Fruit fly (Drosophila melanogaster) whole organism, prepupa: ENCODE measurements around the gene CG32483.
A peak's percentile ranks its signal among the peaks of the same experiment; 100 is the strongest.

Source experiments
- Blimp-1 ChIP-seq: fragments of 200-800 bp; sonication (Bioruptor generic); optimal IDR thresholded peaks from 3 replicates; lab custom pipeline; 2017; ENCODE audit warnings: missing biosample characterization, missing genetic modification characterization, mild to moderate bottlenecking, moderate library complexity, missing genetic modification reagents
- CG10631 ChIP-seq: fragments of 200-800 bp; sonication (Bioruptor generic); optimal IDR thresholded peaks from 2 replicates; lab custom pipeline; 2016; ENCODE audit warnings: missing biosample characterization, missing genetic modification characterization
- CG10669 ChIP-seq: fragments of 200-800 bp; sonication (Bioruptor generic); optimal IDR thresholded peaks from 3 replicates; lab custom pipeline; 2018; ENCODE audit warnings: missing biosample characterization, mild to moderate bottlenecking, missing genetic modification characterization, moderate library complexity
- CG11294 ChIP-seq: fragments of 200-800 bp; sonication (Bioruptor generic); IDR thresholded peaks from 2 replicates; pipeline ENCODE4 v1.3.6; 2022; ENCODE audit warnings: missing biosample characterization, missing genetic modification characterization
- CG11762 ChIP-seq: fragments of 200-800 bp; sonication (Bioruptor generic); optimal IDR thresholded peaks from 3 replicates; lab custom pipeline; 2016; ENCODE audit warnings: missing biosample characterization, missing genetic modification characterization; ENCODE audit not compliant: insufficient read depth
- CG11902 ChIP-seq: fragments of 200-800 bp; sonication (Bioruptor generic); optimal IDR thresholded peaks from 3 replicates; lab custom pipeline; 2016; ENCODE audit warnings: missing biosample characterization, missing genetic modification characterization
- CG16779 ChIP-seq: fragments of 200-800 bp; sonication (Bioruptor generic); optimal IDR thresholded peaks from 3 replicates; lab custom pipeline; 2017; ENCODE audit warnings: missing biosample characterization, mild to moderate bottlenecking, missing genetic modification characterization
- CG3032 ChIP-seq: fragments of 200-800 bp; optimal IDR thresholded peaks from 2 replicates; lab custom pipeline; 2019; ENCODE audit warnings: missing biosample characterization, mild to moderate bottlenecking, missing genetic modification characterization, moderate library complexity
- CG31627 ChIP-seq: fragments of 200-800 bp; sonication (Bioruptor generic); optimal IDR thresholded peaks from 3 replicates; lab custom pipeline; 2016; ENCODE audit warnings: missing biosample characterization, missing genetic modification characterization
- CG32006 ChIP-seq: fragments of 200-800 bp; sonication (Bioruptor generic); optimal IDR thresholded peaks from 3 replicates; lab custom pipeline; 2017; ENCODE audit warnings: missing biosample characterization, mild to moderate bottlenecking, missing genetic modification characterization
- CG34406 ChIP-seq: fragments of 200-800 bp; sonication (Bioruptor generic); optimal IDR thresholded peaks from 3 replicates; lab custom pipeline; 2016; ENCODE audit warnings: missing biosample characterization, missing genetic modification characterization
- CG3919 ChIP-seq: fragments of 200-800 bp; sonication (Bioruptor generic); optimal IDR thresholded peaks from 3 replicates; lab custom pipeline; 2016; ENCODE audit warnings: missing biosample characterization, missing genetic modification characterization
- CG4318 ChIP-seq: fragments of 200-800 bp; sonication (Bioruptor generic); optimal IDR thresholded peaks from 3 replicates; lab custom pipeline; 2017; ENCODE audit warnings: missing biosample characterization, mild to moderate bottlenecking, missing genetic modification characterization
- CG6276 ChIP-seq: fragments of 200-800 bp; sonication (Bioruptor generic); optimal IDR thresholded peaks from 2 replicates; lab custom pipeline; 2017; ENCODE audit warnings: missing biosample characterization, mild to moderate bottlenecking, missing genetic modification characterization
- CG6792 ChIP-seq: fragments of 200-800 bp; sonication (Bioruptor generic); optimal IDR thresholded peaks from 3 replicates; lab custom pipeline; 2016; ENCODE audit warnings: missing biosample characterization, missing genetic modification characterization
- CG6808 ChIP-seq: fragments of 200-800 bp; sonication (Bioruptor generic); optimal IDR thresholded peaks from 3 replicates; lab custom pipeline; 2017; ENCODE audit warnings: missing biosample characterization, missing genetic modification characterization, mild to moderate bottlenecking, moderate library complexity, missing genetic modification reagents
- CG6854 ChIP-seq: fragments of 200-800 bp; sonication (Bioruptor generic); optimal IDR thresholded peaks from 2 replicates; lab custom pipeline; 2017; ENCODE audit warnings: missing biosample characterization, mild to moderate bottlenecking, missing genetic modification characterization
- CG7368 ChIP-seq: fragments of 200-800 bp; sonication (Bioruptor generic); optimal IDR thresholded peaks from 3 replicates; lab custom pipeline; 2016; ENCODE audit warnings: missing biosample characterization, missing genetic modification characterization
- CG8119 ChIP-seq: fragments of 200-800 bp; sonication (Bioruptor generic); IDR thresholded peaks from 3 replicates; pipeline ENCODE4 v1.3.6; 2022; ENCODE audit warnings: missing biosample characterization, missing genetic modification characterization
- CG8319 ChIP-seq: fragments of 200-800 bp; sonication (Bioruptor generic); optimal IDR thresholded peaks from 3 replicates; lab custom pipeline; 2016; ENCODE audit warnings: missing biosample characterization, missing genetic modification characterization
- CG8632 ChIP-seq: fragments of 200-800 bp; sonication (Bioruptor generic); optimal IDR thresholded peaks from 3 replicates; lab custom pipeline; 2016; ENCODE audit warnings: missing biosample characterization, missing genetic modification characterization
- CG9139 ChIP-seq: fragments of 200-800 bp; sonication (Bioruptor generic); optimal IDR thresholded peaks from 3 replicates; lab custom pipeline; 2017; ENCODE audit warnings: missing biosample characterization, mild to moderate bottlenecking, missing genetic modification characterization
- Eip75B ChIP-seq: fragments of 200-800 bp; sonication (Bioruptor generic); optimal IDR thresholded peaks from 3 replicates; lab custom pipeline; 2016; ENCODE audit warnings: missing biosample characterization, missing genetic modification characterization
- Eip93F ChIP-seq: fragments of 200-800 bp; sonication (Bioruptor generic); optimal IDR thresholded peaks from 2 replicates; lab custom pipeline; 2016; ENCODE audit warnings: missing biosample characterization, mild to moderate bottlenecking, missing genetic modification characterization
- Gug ChIP-seq: fragments of 200-800 bp; sonication (Bioruptor generic); IDR thresholded peaks from 2 replicates; pipeline ENCODE4 v1.3.6; 2022; ENCODE audit warnings: missing biosample characterization, missing genetic modification characterization
- Hr39 ChIP-seq: fragments of 200-800 bp; sonication (Bioruptor generic); optimal IDR thresholded peaks from 2 replicates; lab custom pipeline; 2016; ENCODE audit warnings: missing biosample characterization, missing genetic modification characterization
- Hr4 ChIP-seq: fragments of 200-800 bp; sonication (Bioruptor generic); optimal IDR thresholded peaks from 3 replicates; lab custom pipeline; 2016; ENCODE audit warnings: missing biosample characterization, missing genetic modification characterization
- Met ChIP-seq: fragments of 200-800 bp; sonication (Bioruptor generic); optimal IDR thresholded peaks from 3 replicates; lab custom pipeline; 2016; ENCODE audit warnings: missing biosample characterization, missing genetic modification characterization
- OdsH ChIP-seq: fragments of 200-800 bp; sonication (Bioruptor generic); optimal IDR thresholded peaks from 3 replicates; lab custom pipeline; 2016; ENCODE audit warnings: missing biosample characterization, missing genetic modification characterization
- Smox ChIP-seq: fragments of 200-800 bp; sonication (Bioruptor generic); optimal IDR thresholded peaks from 3 replicates; lab custom pipeline; 2016; ENCODE audit warnings: missing biosample characterization, missing genetic modification characterization
- Sox14 ChIP-seq: fragments of 200-800 bp; sonication (Bioruptor generic); optimal IDR thresholded peaks from 3 replicates; lab custom pipeline; 2016; ENCODE audit warnings: missing biosample characterization, missing genetic modification characterization
- acj6 ChIP-seq: fragments of 200-800 bp; sonication (Bioruptor generic); optimal IDR thresholded peaks from 3 replicates; lab custom pipeline; 2016; ENCODE audit warnings: missing biosample characterization, missing genetic modification characterization
- cyc ChIP-seq: fragments of 200-800 bp; sonication (Bioruptor generic); optimal IDR thresholded peaks from 3 replicates; lab custom pipeline; 2016; ENCODE audit warnings: missing biosample characterization, missing genetic modification characterization
- dac ChIP-seq: fragments of 200-800 bp; sonication (Bioruptor generic); optimal IDR thresholded peaks from 2 replicates; lab custom pipeline; 2017; ENCODE audit warnings: missing biosample characterization, mild to moderate bottlenecking, missing genetic modification characterization
- dsx ChIP-seq: fragments of 200-800 bp; optimal IDR thresholded peaks from 3 replicates; lab custom pipeline; 2019; ENCODE audit warnings: missing biosample characterization, mild to moderate bottlenecking, missing genetic modification characterization, moderate library complexity; ENCODE audit not compliant: poor library complexity, severe bottlenecking
- eg ChIP-seq: fragments of 200-800 bp; sonication (Bioruptor generic); IDR thresholded peaks from 3 replicates; pipeline ENCODE4 v1.3.6; 2022; ENCODE audit warnings: missing biosample characterization, missing genetic modification characterization
- esn ChIP-seq: fragments of 200-800 bp; sonication (Bioruptor generic); optimal IDR thresholded peaks from 2 replicates; lab custom pipeline; 2016; ENCODE audit warnings: missing biosample characterization, mild to moderate bottlenecking, missing genetic modification characterization, moderate library complexity
- fd59A ChIP-seq: fragments of 200-800 bp; sonication (Bioruptor generic); optimal IDR thresholded peaks from 2 replicates; lab custom pipeline; 2017; ENCODE audit warnings: missing biosample characterization, mild to moderate bottlenecking, missing genetic modification characterization, missing genetic modification reagents
- fkh ChIP-seq: fragments of 200-800 bp; sonication (Bioruptor generic); optimal IDR thresholded peaks from 3 replicates; lab custom pipeline; 2017; ENCODE audit warnings: missing biosample characterization, mild to moderate bottlenecking, missing genetic modification characterization, moderate library complexity
- lz ChIP-seq: fragments of 200-800 bp; sonication (Bioruptor generic); optimal IDR thresholded peaks from 3 replicates; lab custom pipeline; 2016; ENCODE audit warnings: missing biosample characterization, missing genetic modification characterization
- net ChIP-seq: fragments of 200-800 bp; sonication (Bioruptor generic); optimal IDR thresholded peaks from 3 replicates; lab custom pipeline; 2016; ENCODE audit warnings: missing biosample characterization, missing genetic modification characterization
- salr ChIP-seq, 2 experiments: fragments of 200-800 bp; sonication (Bioruptor generic); optimal IDR thresholded peaks; 3 replicates each; lab custom pipeline; 2016 to 2018; ENCODE audit warnings: missing biosample characterization in 2 of 2, missing genetic modification characterization in 2 of 2, mild to moderate bottlenecking in 1 of 2
- spab ChIP-seq: fragments of 200-800 bp; sonication (Bioruptor generic); optimal IDR thresholded peaks from 2 replicates; lab custom pipeline; 2017; ENCODE audit warnings: missing biosample characterization, mild to moderate bottlenecking, missing genetic modification characterization, missing genetic modification reagents
- ss ChIP-seq, 2 experiments: fragments of 200-800 bp; sonication (Bioruptor generic); optimal IDR thresholded peaks; 2 replicates in 1 of 2; 3 replicates in 1 of 2; lab custom pipeline; 2017 to 2018; ENCODE audit warnings: mild to moderate bottlenecking in 2 of 2, missing biosample characterization in 2 of 2, missing genetic modification characterization in 2 of 2, moderate library complexity in 1 of 2
- svp ChIP-seq: fragments of 200-800 bp; sonication (Bioruptor generic); peaks from one replicate; lab custom pipeline; 2016; ENCODE audit warnings: missing biosample characterization, missing genetic modification characterization
- topi ChIP-seq: fragments of 200-800 bp; sonication (Bioruptor generic); optimal IDR thresholded peaks from 3 replicates; lab custom pipeline; 2016; ENCODE audit warnings: missing biosample characterization, missing genetic modification characterization
- vri ChIP-seq: fragments of 200-800 bp; sonication (Bioruptor generic); optimal IDR thresholded peaks from 3 replicates; lab custom pipeline; 2016; ENCODE audit warnings: missing biosample characterization, mild to moderate bottlenecking, missing genetic modification characterization

Gene CG32483

DNA sequence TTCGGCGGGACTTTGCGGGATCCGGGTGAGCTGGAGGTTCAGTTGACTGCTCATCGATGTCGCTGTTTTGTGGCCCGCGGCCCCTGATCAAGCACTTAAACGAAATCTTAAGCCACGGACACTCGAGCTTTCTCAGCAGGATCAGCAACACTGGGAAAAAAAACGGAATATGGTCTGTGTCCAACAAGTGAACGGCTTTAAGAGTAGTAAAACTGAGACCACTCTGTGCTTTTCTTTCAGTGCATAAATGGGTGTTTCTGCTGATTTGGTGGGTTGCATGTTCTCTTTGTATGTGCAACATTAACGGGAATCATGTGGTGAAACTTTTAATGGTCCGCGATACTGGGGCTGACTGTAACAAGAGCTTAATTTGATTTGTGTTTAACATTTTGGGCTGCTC is 39.5 kb upstream of the CG32483 start (continued):
- TF ChIP-seq Blimp-1 (GFP tag; lab: Kevin White, UChicago), result no peak
- no peak for TF ChIP-seq CG6808 (GFP tag; lab: Kevin White, UChicago)
- peak; percentile 56 for TF ChIP-seq Smox (GFP tag; lab: Kevin White, UChicago)
- peak; percentile 57 for TF ChIP-seq CG3919
- TF ChIP-seq CG7368 (GFP tag; lab: Kevin White, UChicago), result no peak
- no peak for TF ChIP-seq CG6276
- TF ChIP-seq eg, result no peak
- TF ChIP-seq Hr39 (GFP tag; lab: Kevin White, UChicago), result peak; percentile 53
- peak; percentile 11 for TF ChIP-seq vri (GFP tag; lab: Kevin White, UChicago)
- no peak for TF ChIP-seq dsx (GFP tag; lab: Kevin White, UChicago)
- TF ChIP-seq CG8319 (GFP tag; lab: Kevin White, UChicago), result no peak
- TF ChIP-seq Eip93F (GFP tag; lab: Kevin White, UChicago), result peak; percentile 66
- no peak for TF ChIP-seq net (GFP tag; lab: Kevin White, UChicago)
- peak; percentile 12 for TF ChIP-seq CG10631
- TF ChIP-seq fd59A (GFP tag; lab: Kevin White, UChicago), result no peak
- no peak for TF ChIP-seq CG32006 (GFP tag; lab: Kevin White, UChicago)
- peak; percentile 55 for TF ChIP-seq lz (GFP tag; lab: Kevin White, UChicago)
- TF ChIP-seq spab (GFP tag; lab: Kevin White, UChicago), result peak; percentile 6
- TF ChIP-seq CG10669 (GFP tag; lab: Kevin White, UChicago), result no peak
- TF ChIP-seq CG4318 (GFP tag; lab: Kevin White, UChicago), result no peak
- peak; percentile 49 for TF ChIP-seq topi (GFP tag; lab: Kevin White, UChicago)
- TF ChIP-seq esn (GFP tag; lab: Kevin White, UChicago), result peak; percentile 74
- TF ChIP-seq CG6854, result peak; percentile 52
- peak; percentile 17 for TF ChIP-seq Sox14 (GFP tag; lab: Kevin White, UChicago)
- TF ChIP-seq OdsH (GFP tag; lab: Kevin White, UChicago), result peak; percentile 19
- TF ChIP-seq Met (GFP tag; lab: Kevin White, UChicago), result peak; percentile 77
- no peak for TF ChIP-seq CG3032 (tag; lab: Kevin White, UChicago)
- TF ChIP-seq CG31627 (GFP tag; lab: Kevin White, UChicago), result peak; percentile 51
- TF ChIP-seq dac (GFP tag; lab: Kevin White, UChicago), result no peak
- peak; percentile 58 for TF ChIP-seq cyc (GFP tag; lab: Kevin White, UChicago)
- TF ChIP-seq CG11762 (GFP tag; lab: Kevin White, UChicago), result no peak
- peak; percentile 16 for TF ChIP-seq acj6 (GFP tag; lab: Kevin White, UChicago)
- TF ChIP-seq CG11902 (GFP tag; lab: Kevin White, UChicago), result peak; percentile 15

DNA sequence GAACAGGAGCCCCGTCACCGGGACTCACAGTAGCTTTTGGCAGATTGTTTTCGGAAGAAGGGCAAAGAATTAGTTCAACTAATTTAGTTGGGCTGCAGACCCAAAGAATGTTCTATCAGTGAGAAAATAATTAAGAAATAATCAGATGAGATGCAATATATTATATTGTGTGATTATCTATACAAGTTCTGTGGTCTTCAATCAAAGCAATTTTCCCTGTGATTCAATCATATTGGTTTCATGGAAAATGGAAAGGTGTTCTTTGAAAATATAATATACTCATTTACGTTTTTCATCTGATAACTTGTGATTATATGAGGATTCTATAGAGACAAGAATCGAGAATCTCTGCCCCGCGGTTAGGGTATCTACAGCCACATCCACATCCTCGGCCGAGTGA is 38.7 kb upstream of the CG32483 start:
- no peak for TF ChIP-seq OdsH (GFP tag; lab: Kevin White, UChicago)
- no peak for TF ChIP-seq CG16779 (tag; lab: Kevin White, UChicago)
- no peak for TF ChIP-seq dsx (GFP tag; lab: Kevin White, UChicago)
- TF ChIP-seq eg, result no peak
- peak; percentile 37 for TF ChIP-seq lz (GFP tag; lab: Kevin White, UChicago)
- TF ChIP-seq CG10631, result no peak
- TF ChIP-seq CG6792 (GFP tag; lab: Kevin White, UChicago), result no peak
- no peak for TF ChIP-seq CG6276
- TF ChIP-seq CG8632 (GFP tag; lab: Kevin White, UChicago), result no peak
- no peak for TF ChIP-seq ss (GFP tag; optimal IDR thresholded peaks at IDR 0.05; lab: Kevin White, UChicago)
- TF ChIP-seq Hr39 (GFP tag; lab: Kevin White, UChicago), result peak; percentile 42
- no peak for TF ChIP-seq CG9139
- peak; percentile 60 for TF ChIP-seq Met (GFP tag; lab: Kevin White, UChicago)
- TF ChIP-seq Hr4 (GFP tag; lab: Kevin White, UChicago), result no peak
- no peak for TF ChIP-seq CG8319 (GFP tag; lab: Kevin White, UChicago)
- TF ChIP-seq Gug, result no peak
- TF ChIP-seq fkh (GFP tag; lab: Kevin White, UChicago), result no peak
- TF ChIP-seq salr (GFP tag; optimal IDR thresholded peaks at IDR 0.05; lab: Kevin White, UChicago), result no peak
- no peak for TF ChIP-seq CG4318 (GFP tag; lab: Kevin White, UChicago)
- peak; percentile 15 for TF ChIP-seq cyc (GFP tag; lab: Kevin White, UChicago)
- no peak for TF ChIP-seq CG8119
- TF ChIP-seq svp (GFP tag; lab: Kevin White, UChicago), result peak; percentile 84
- TF ChIP-seq CG11294 (GFP tag; lab: Robert Waterston, UW), result no peak
- TF ChIP-seq CG10669 (GFP tag; lab: Kevin White, UChicago), result no peak
- TF ChIP-seq Eip75B (GFP tag; lab: Kevin White, UChicago), result no peak
- TF ChIP-seq CG31627 (GFP tag; lab: Kevin White, UChicago), result peak; percentile 50
- TF ChIP-seq Blimp-1 (GFP tag; lab: Kevin White, UChicago), result peak; percentile 2
- no peak for TF ChIP-seq spab (GFP tag; lab: Kevin White, UChicago)
- no peak for TF ChIP-seq CG7368 (GFP tag; lab: Kevin White, UChicago)
- no peak for TF ChIP-seq CG34406
- peak; percentile 56 for TF ChIP-seq Smox (GFP tag; lab: Kevin White, UChicago)
- no peak for TF ChIP-seq vri (GFP tag; lab: Kevin White, UChicago)
